Worm (Caenorhabditis elegans) whole organism, late embryonic: Measurements from ENCODE around the gene cyp-14A1.

Experiments used
- ahr-1 ChIP-seq: sonication (generic microtip); optimal IDR thresholded peaks from 2 replicates; lab custom pipeline; 2016; ENCODE audit warnings: missing genetic modification characterization, missing compliant biosample characterization
- nfya-1 ChIP-seq: sonication (generic microtip); optimal IDR thresholded peaks from 2 replicates; lab custom pipeline; 2017; ENCODE audit warnings: missing genetic modification characterization, mild to moderate bottlenecking, missing compliant biosample characterization, antibody characterized with exemption, moderate library complexity
- rnt-1 ChIP-seq: sonication (generic microtip); optimal IDR thresholded peaks from 2 replicates; lab custom pipeline; 2016; ENCODE audit warnings: missing genetic modification characterization, missing compliant biosample characterization

- no peak for TF ChIP-seq nfya-1 (tag; lab: Kevin White, UChicago)
- no peak for TF ChIP-seq rnt-1 (tag; lab: Kevin White, UChicago)
- no peak for TF ChIP-seq ahr-1
Measured at ce11 chrX:13284618-13285017, 17.5 kb upstream of the cyp-14A1 start.
